Fruit fly (Drosophila melanogaster) whole organism, embryonic: ENCODE measurements around the gene CG12116.
A peak's percentile ranks its signal among the peaks of the same experiment; 100 is the strongest.

Experiments
- BtbVII ChIP-seq: fragments of 200-800 bp; sonication (Bioruptor generic); optimal IDR thresholded peaks from 3 replicates; lab custom pipeline; 2017; ENCODE audit warnings: missing biosample characterization, mild to moderate bottlenecking, missing genetic modification characterization
- CG11504 ChIP-seq: fragments of 200-800 bp; sonication (Bioruptor generic); optimal IDR thresholded peaks from 3 replicates; lab custom pipeline; 2019; ENCODE audit warnings: missing biosample characterization, mild to moderate bottlenecking, missing genetic modification characterization, moderate library complexity
- CG12155 ChIP-seq: fragments of 200-800 bp; sonication (Bioruptor generic); optimal IDR thresholded peaks from 3 replicates; lab custom pipeline; 2016; ENCODE audit warnings: missing biosample characterization, missing genetic modification characterization
- CG12219 ChIP-seq: fragments of 200-800 bp; sonication (Bioruptor generic); optimal IDR thresholded peaks from 3 replicates; lab custom pipeline; 2018; ENCODE audit warnings: missing biosample characterization, mild to moderate bottlenecking, missing genetic modification characterization
- CG2678 ChIP-seq: fragments of 200-800 bp; sonication (Bioruptor generic); optimal IDR thresholded peaks from 3 replicates; lab custom pipeline; 2019; ENCODE audit warnings: missing biosample characterization, mild to moderate bottlenecking, missing genetic modification characterization, moderate library complexity
- CG31365 ChIP-seq: fragments of 200-800 bp; sonication (Bioruptor generic); optimal IDR thresholded peaks from 2 replicates; lab custom pipeline; 2018; ENCODE audit warnings: missing biosample characterization, mild to moderate bottlenecking, missing genetic modification characterization
- CG31388 ChIP-seq: fragments of 200-800 bp; sonication (Bioruptor generic); optimal IDR thresholded peaks from 2 replicates; lab custom pipeline; 2016; ENCODE audit warnings: missing biosample characterization, missing genetic modification characterization
- CG32772 ChIP-seq: fragments of 200-800 bp; sonication (Bioruptor generic); IDR thresholded peaks from 2 replicates; pipeline ENCODE4 v1.3.6; 2022; ENCODE audit warnings: missing biosample characterization, missing genetic modification characterization
- CG3407 ChIP-seq: fragments of 200-800 bp; sonication (Bioruptor generic); optimal IDR thresholded peaks from 2 replicates; lab custom pipeline; 2018; ENCODE audit warnings: missing biosample characterization, mild to moderate bottlenecking, missing genetic modification characterization
- CG4328 ChIP-seq: fragments of 200-800 bp; sonication (Bioruptor generic); optimal IDR thresholded peaks from 3 replicates; lab custom pipeline; 2017; ENCODE audit warnings: missing biosample characterization, missing genetic modification reagents, missing genetic modification characterization
- CG6791 ChIP-seq: fragments of 200-800 bp; sonication (Bioruptor generic); IDR thresholded peaks from 3 replicates; pipeline ENCODE4 v1.3.6; 2022; ENCODE audit warnings: missing biosample characterization, missing genetic modification characterization; ENCODE audit not compliant: partially characterized antibody
- CG7839 ChIP-seq: fragments of 200-800 bp; sonication (Bioruptor generic); optimal IDR thresholded peaks from 3 replicates; lab custom pipeline; 2018; ENCODE audit warnings: missing biosample characterization, mild to moderate bottlenecking, missing genetic modification characterization, moderate library complexity
- CG8290 ChIP-seq, 3 experiments: fragments of 200-800 bp; sonication (Bioruptor generic); optimal IDR thresholded peaks; 2 replicates each; lab custom pipeline; 2016 to 2019; ENCODE audit warnings: missing biosample characterization in 3 of 3, missing genetic modification characterization in 3 of 3, mild to moderate bottlenecking in 2 of 3, moderate library complexity in 1 of 3
- CG9932 ChIP-seq: fragments of 200-800 bp; sonication (Bioruptor generic); IDR thresholded peaks from 2 replicates; pipeline ENCODE4 v1.3.6; 2022; ENCODE audit warnings: missing biosample characterization, missing genetic modification characterization
- CTCF ChIP-seq: fragments of 200-800 bp; sonication (Bioruptor generic); optimal IDR thresholded peaks from 2 replicates; lab custom pipeline; 2017; ENCODE audit warnings: missing biosample characterization, mild to moderate bottlenecking, missing genetic modification characterization, moderate library complexity
- D19A ChIP-seq: fragments of 200-800 bp; optimal IDR thresholded peaks from 3 replicates; lab custom pipeline; 2019; ENCODE audit warnings: missing biosample characterization, mild to moderate bottlenecking, missing genetic modification characterization, moderate library complexity
- E2f2 ChIP-seq: fragments of 200-800 bp; sonication (Bioruptor generic); IDR thresholded peaks from 2 replicates; pipeline ENCODE4 v1.3.6; 2022; ENCODE audit warnings: missing biosample characterization, missing genetic modification characterization
- GATAe ChIP-seq: fragments of 200-800 bp; sonication (Bioruptor generic); conservative IDR thresholded peaks from 2 replicates; pipeline ENCODE4 v1.3.6; 2022; ENCODE audit warnings: missing biosample characterization, missing genetic modification characterization
- Hr39 ChIP-seq: fragments of >200 bp; optimal IDR thresholded peaks from 2 replicates; lab custom pipeline; 2017
- Med ChIP-seq: fragments of 200-800 bp; sonication (Bioruptor generic); peaks from one replicate; lab custom pipeline; 2016; ENCODE audit warnings: missing biosample characterization, missing genetic modification characterization, mild to moderate bottlenecking, inconsistent platforms, moderate library complexity
- Meics ChIP-seq: fragments of 200-800 bp; sonication (Bioruptor generic); optimal IDR thresholded peaks from 2 replicates; lab custom pipeline; 2017; ENCODE audit warnings: missing biosample characterization, mild to moderate bottlenecking, missing genetic modification characterization
- Nf-YB ChIP-seq: fragments of 200-800 bp; sonication (Bioruptor generic); optimal IDR thresholded peaks from 3 replicates; lab custom pipeline; 2019; ENCODE audit warnings: missing biosample characterization, mild to moderate bottlenecking, missing genetic modification characterization, moderate library complexity
- Nf-YC ChIP-seq: fragments of 200-800 bp; optimal IDR thresholded peaks from 3 replicates; lab custom pipeline; 2019; ENCODE audit warnings: missing biosample characterization, mild to moderate bottlenecking, missing genetic modification characterization, moderate library complexity
- Optix ChIP-seq: fragments of 200-800 bp; sonication (Bioruptor generic); IDR thresholded peaks from 3 replicates; pipeline ENCODE4 v1.3.6; 2022; ENCODE audit warnings: missing biosample characterization, missing genetic modification characterization
- Sox102F ChIP-seq: fragments of 200-800 bp; sonication (Bioruptor generic); optimal IDR thresholded peaks from 2 replicates; lab custom pipeline; 2018; ENCODE audit warnings: missing biosample characterization, mild to moderate bottlenecking, missing genetic modification characterization, moderate library complexity
- aop ChIP-seq: fragments of 200-800 bp; sonication (Bioruptor generic); IDR thresholded peaks from 2 replicates; pipeline ENCODE4 v1.3.6; 2022; ENCODE audit warnings: missing biosample characterization, missing genetic modification characterization
- caup ChIP-seq: fragments of 200-800 bp; sonication (Bioruptor generic); optimal IDR thresholded peaks from 3 replicates; lab custom pipeline; 2017; ENCODE audit warnings: missing biosample characterization, mild to moderate bottlenecking, missing genetic modification characterization, moderate library complexity; ENCODE audit not compliant: severe bottlenecking
- chinmo ChIP-seq: fragments of 200-800 bp; sonication (Bioruptor generic); IDR thresholded peaks from 4 replicates; pipeline ENCODE4 v1.3.6; 2022; ENCODE audit warnings: missing biosample characterization, missing genetic modification characterization; ENCODE audit not compliant: partially characterized antibody
- crol ChIP-seq: fragments of 200-800 bp; sonication (Bioruptor generic); IDR thresholded peaks from 2 replicates; pipeline ENCODE4 v1.3.6; 2022; ENCODE audit warnings: missing biosample characterization, missing genetic modification characterization
- gem ChIP-seq: fragments of 200-800 bp; sonication (Bioruptor generic); optimal IDR thresholded peaks from 2 replicates; lab custom pipeline; 2019; ENCODE audit warnings: missing biosample characterization, mild to moderate bottlenecking, missing genetic modification characterization, moderate library complexity
- grn ChIP-seq: fragments of 200-800 bp; sonication (Bioruptor generic); optimal IDR thresholded peaks from 3 replicates; lab custom pipeline; 2017; ENCODE audit warnings: missing biosample characterization, missing genetic modification characterization
- kay ChIP-seq: fragments of 200-800 bp; sonication (Bioruptor generic); optimal IDR thresholded peaks from 2 replicates; lab custom pipeline; 2016; ENCODE audit warnings: missing biosample characterization, missing genetic modification characterization
- kni ChIP-seq: fragments of 200-800 bp; sonication (Bioruptor generic); optimal IDR thresholded peaks from 3 replicates; lab custom pipeline; 2017; ENCODE audit warnings: mild to moderate bottlenecking, missing biosample characterization, missing genetic modification reagents, missing genetic modification characterization
- knrl ChIP-seq: fragments of 200-800 bp; sonication (Bioruptor generic); IDR thresholded peaks from 3 replicates; pipeline ENCODE4 v1.3.6; 2022; ENCODE audit warnings: missing biosample characterization, missing genetic modification characterization; ENCODE audit not compliant: partially characterized antibody
- lab ChIP-seq: fragments of 200-800 bp; sonication (Bioruptor generic); optimal IDR thresholded peaks from 3 replicates; lab custom pipeline; 2017; ENCODE audit warnings: missing biosample characterization, missing genetic modification characterization, mild to moderate bottlenecking, moderate library complexity, missing genetic modification reagents
- lilli ChIP-seq: fragments of 200-800 bp; sonication (Bioruptor generic); optimal IDR thresholded peaks from 3 replicates; lab custom pipeline; 2016; ENCODE audit warnings: missing biosample characterization, missing genetic modification characterization
- lov ChIP-seq, 2 experiments: fragments of 200-800 bp in 1 of 2; fragments of >200 bp in 1 of 2; sonication (Bioruptor generic) in 1 of 2; IDR thresholded peaks in 1 of 2; optimal IDR thresholded peaks in 1 of 2; 2 replicates in 1 of 2; 3 replicates in 1 of 2; pipeline versions ENCODE4 v1.3.6 to Lab custom; 2017 to 2022; ENCODE audit warnings: missing biosample characterization in 1 of 2, missing genetic modification characterization in 1 of 2
- rib ChIP-seq: fragments of 200-800 bp; sonication (Bioruptor generic); IDR thresholded peaks from 2 replicates; pipeline ENCODE4 v1.3.6; 2022; ENCODE audit warnings: missing biosample characterization, missing genetic modification characterization
- row ChIP-seq: fragments of 200-800 bp; sonication (Bioruptor generic); IDR thresholded peaks from 3 replicates; pipeline ENCODE4 v1.3.6; 2022; ENCODE audit warnings: missing biosample characterization, missing genetic modification characterization
- schlank ChIP-seq: fragments of 200-800 bp; sonication (Bioruptor generic); optimal IDR thresholded peaks from 2 replicates; lab custom pipeline; 2018; ENCODE audit warnings: missing biosample characterization, mild to moderate bottlenecking, missing genetic modification characterization
- sd ChIP-seq: fragments of 200-800 bp; sonication (Bioruptor generic); optimal IDR thresholded peaks from 3 replicates; lab custom pipeline; 2018; ENCODE audit warnings: missing biosample characterization, mild to moderate bottlenecking, missing genetic modification characterization, moderate library complexity
- sr ChIP-seq: fragments of 200-800 bp; sonication (Bioruptor generic); IDR thresholded peaks from 3 replicates; pipeline ENCODE4 v1.3.6; 2022; ENCODE audit warnings: missing biosample characterization, missing genetic modification characterization
- sug ChIP-seq: fragments of 200-800 bp; optimal IDR thresholded peaks from 2 replicates; lab custom pipeline; 2019; ENCODE audit warnings: missing biosample characterization, mild to moderate bottlenecking, missing genetic modification characterization, moderate library complexity
- tna ChIP-seq: fragments of 200-800 bp; sonication (Bioruptor generic); IDR thresholded peaks from 2 replicates; pipeline ENCODE4 v1.3.6; 2022; ENCODE audit warnings: missing biosample characterization, missing genetic modification characterization; ENCODE audit not compliant: partially characterized antibody
- toy ChIP-seq: fragments of 200-800 bp; sonication (Bioruptor generic); IDR thresholded peaks from 2 replicates; pipeline ENCODE4 v1.3.6; 2022; ENCODE audit warnings: missing biosample characterization, missing genetic modification characterization

Gene CG12116

DNA sequence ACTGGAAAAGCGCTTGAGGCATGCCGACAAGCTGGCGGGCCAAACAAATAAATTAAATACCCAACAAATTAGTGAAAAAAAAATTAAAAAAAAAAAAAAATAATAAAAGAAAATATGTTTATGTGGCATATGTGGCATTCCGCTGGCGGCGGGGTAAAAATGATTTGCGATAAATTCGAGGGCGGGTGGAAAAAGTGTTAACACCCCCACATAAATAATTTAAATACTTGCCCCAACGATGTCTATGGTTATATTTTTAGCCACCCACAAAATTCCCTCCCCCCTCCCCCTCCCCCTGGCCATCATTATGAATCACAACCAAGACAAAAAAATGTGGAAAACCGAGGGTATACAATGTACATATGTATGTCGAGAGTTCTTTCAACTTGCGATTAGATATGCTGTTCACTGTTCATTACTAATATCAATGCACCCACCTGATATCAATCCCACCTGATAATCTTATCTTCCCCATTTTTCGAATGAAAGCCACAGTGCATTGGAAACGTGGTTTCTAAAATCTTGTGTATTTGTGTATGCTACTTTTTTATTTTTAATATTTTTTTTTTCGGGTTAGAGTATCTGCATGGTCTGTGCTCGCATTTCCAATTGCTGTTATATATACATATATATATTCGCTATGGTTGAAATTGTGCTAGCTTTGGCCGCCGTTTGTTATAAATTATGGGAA lies 18.5 kb downstream of the CG12116 start:
- TF ChIP-seq kay (peak; percentile 35), kni (no peak), CG31365 (no peak), crol (GFP tag; lab: Robert Waterston, UW) (peak; percentile 73), sd (peak; percentile 78), grn (GFP tag; lab: Kevin White, UChicago) (peak; percentile 75), Med (GFP tag; lab: Kevin White, UChicago) (peak; percentile 21), rib (GFP tag; lab: Robert Waterston, UW) (no peak), CG2678 (tag; lab: Kevin White, UChicago) (peak; percentile 24), Meics (GFP tag; lab: Kevin White, UChicago) (no peak), GATAe (GFP tag; lab: Robert Waterston, UW) (peak; percentile 64), chinmo (GFP tag; lab: Robert Waterston, UW) (peak; percentile 70; the same call in 2 of the 4 replicates), lilli (peak; percentile 4), lab (GFP tag; lab: Kevin White, UChicago) (peak; percentile 8), CG9932 (0 out of 2 replicates have a peak, but pooled peaks have one; percentile 18), E2f2 (GFP tag; lab: Robert Waterston, UW) (0 out of 2 replicates have a peak, but pooled peaks have one; percentile 17), CG11504 (peak; percentile 24), row (GFP tag; lab: Robert Waterston, UW) (peak; percentile 48; the same call in 2 of the 3 replicates), D19A (tag; lab: Kevin White, UChicago) (peak; percentile 85), CG7839 (tag; lab: Kevin White, UChicago) (peak; percentile 12), CG32772 (no peak), gem (tag; lab: Kevin White, UChicago) (peak; percentile 27), sr (GFP tag; lab: Robert Waterston, UW) (peak; percentile 43; the same call in 1 of the 3 replicates), BtbVII (GFP tag; lab: Kevin White, UChicago) (no peak)

DNA sequence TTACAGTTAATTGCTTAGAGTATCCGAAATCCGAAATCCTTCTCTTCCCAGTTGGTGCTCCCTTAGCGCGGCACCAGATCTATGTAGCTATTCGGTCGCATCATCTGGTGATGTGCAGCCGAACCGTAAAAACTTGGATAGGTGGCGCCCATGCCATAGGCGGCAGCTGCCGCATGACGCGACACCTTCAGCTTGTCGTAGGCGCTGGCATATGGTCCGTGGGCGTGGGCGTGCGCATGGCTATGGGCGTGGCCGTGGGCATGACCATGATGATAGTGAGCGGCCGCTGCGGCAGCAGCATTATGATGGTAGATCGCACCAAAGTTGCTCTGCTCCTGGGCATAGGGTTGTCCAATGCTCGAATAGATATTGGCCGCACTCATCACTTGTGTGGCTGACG lies 20.6 kb downstream of the CG12116 start:
- no peak for TF ChIP-seq CG3407 (GFP tag; lab: Kevin White, UChicago)
- peak; percentile 61; the same call in 1 of the 3 replicates for TF ChIP-seq sr (GFP tag; lab: Robert Waterston, UW)
- TF ChIP-seq CTCF (GFP tag; lab: Kevin White, UChicago) = peak; percentile 60
- TF ChIP-seq CG6791 (GFP tag; lab: Robert Waterston, UW) = peak; percentile 57; the same call in 2 of the 3 replicates
- peak; percentile 85 for TF ChIP-seq Hr39 (lab: Kevin White, UChicago)
- TF ChIP-seq CG8290 (GFP tag; optimal IDR thresholded peaks at IDR 0.05; lab: Kevin White, UChicago) = peak; percentile 50
- no peak for TF ChIP-seq CG8290 (tag; optimal IDR thresholded peaks at IDR 0.05; lab: Kevin White, UChicago)
- TF ChIP-seq schlank (tag; lab: Kevin White, UChicago) = no peak

DNA sequence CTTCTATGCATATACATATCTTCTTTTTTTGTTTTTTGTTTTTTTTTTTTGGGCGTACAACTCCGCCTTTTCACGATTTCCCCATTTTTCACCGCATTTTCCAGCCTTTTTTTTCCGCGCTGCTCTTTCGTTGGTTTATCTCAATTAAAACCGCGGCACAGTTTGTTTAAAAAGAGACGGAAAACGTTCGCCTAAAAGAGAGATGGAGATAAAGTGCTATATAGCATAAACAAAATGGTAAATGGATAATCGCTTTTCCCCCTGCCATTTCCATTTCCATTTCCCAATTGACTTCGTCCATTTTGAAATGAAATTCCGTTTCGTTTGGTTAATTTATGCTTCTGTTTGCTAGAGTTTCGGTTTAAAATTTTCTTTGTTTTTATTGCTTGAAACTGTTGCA lies 21.6 kb downstream of the CG12116 start:
- TF ChIP-seq Hr39 (lab: Kevin White, UChicago) = no peak
- no peak for TF ChIP-seq CG12155 (GFP tag; lab: Kevin White, UChicago)
- TF ChIP-seq toy = no peak
- TF ChIP-seq tna = no peak
- TF ChIP-seq knrl (GFP tag; lab: Robert Waterston, UW) = no peak
- TF ChIP-seq Nf-YB (GFP tag; lab: Kevin White, UChicago) = peak; percentile 78
- no peak for TF ChIP-seq Sox102F
- no peak for TF ChIP-seq sug (tag; lab: Kevin White, UChicago)
- TF ChIP-seq caup = no peak
- no peak for TF ChIP-seq CG12219 (GFP tag; lab: Kevin White, UChicago)
- TF ChIP-seq Optix (GFP tag; lab: Robert Waterston, UW) = no peak
- no peak for TF ChIP-seq lov (optimal IDR thresholded peaks at IDR 0.05; lab: Kevin White, UChicago)
- no peak for TF ChIP-seq lov (GFP tag; IDR thresholded peaks at IDR 0.05; lab: Robert Waterston, UW)
- TF ChIP-seq CG4328 = no peak
- no peak for TF ChIP-seq aop
- peak; percentile 50 for TF ChIP-seq Nf-YC (tag; lab: Kevin White, UChicago)
- no peak for TF ChIP-seq CG31388
